Worm (Caenorhabditis elegans) whole organism, young adult: Measurements from ENCODE around the gene Y48A6B.14.

Source experiments
- B0336.3 ChIP-seq: fragments of 200-800 bp; sonication (Bioruptor generic); IDR thresholded peaks from 2 replicates; pipeline ENCODE4 v1.3.6; 2022; ENCODE audit warnings: missing genetic modification characterization, missing compliant biosample characterization
- D2030.7 ChIP-seq: fragments of 200-800 bp; sonication (Bioruptor generic); IDR thresholded peaks from 2 replicates; pipeline ENCODE4 v1.3.6; 2022; ENCODE audit warnings: missing genetic modification reagents, missing genetic modification characterization, missing compliant biosample characterization
- F33H1.4 ChIP-seq: fragments of 200-800 bp; sonication (Bioruptor generic); IDR thresholded peaks from 2 replicates; pipeline ENCODE4 v1.3.6; 2022; ENCODE audit warnings: missing genetic modification reagents, missing genetic modification characterization, missing compliant biosample characterization
- F52B5.7 ChIP-seq: sonication (generic microtip); optimal IDR thresholded peaks from 2 replicates; lab custom pipeline; 2016; ENCODE audit warnings: mild to moderate bottlenecking, missing genetic modification characterization, missing compliant biosample characterization
- F55B11.4 ChIP-seq: sonication (generic microtip); optimal IDR thresholded peaks from 2 replicates; lab custom pipeline; 2016; ENCODE audit warnings: missing compliant biosample characterization, missing genetic modification characterization, borderline replicate concordance; ENCODE audit not compliant: insufficient read depth
- Y53F4B.3 ChIP-seq: fragments of 200-800 bp; sonication (Bioruptor generic); IDR thresholded peaks from 2 replicates; pipeline ENCODE4 v1.3.6; 2022; ENCODE audit warnings: missing genetic modification reagents, missing genetic modification characterization, missing compliant biosample characterization
- Y53G8AR.9 ChIP-seq: fragments of 200-800 bp; sonication (Bioruptor generic); conservative IDR thresholded peaks from 2 replicates; pipeline ENCODE4 v1.3.6; 2022; ENCODE audit warnings: missing genetic modification reagents, missing genetic modification characterization, missing compliant biosample characterization
- akir-1 ChIP-seq: fragments of 200-800 bp; sonication (Bioruptor generic); optimal IDR thresholded peaks from 2 replicates; lab custom pipeline; 2018; ENCODE audit warnings: mild to moderate bottlenecking, missing genetic modification characterization, moderate library complexity, missing compliant biosample characterization
- ama-1 ChIP-seq, 3 experiments: fragments of 150-350 bp in 1 of 3; sonication (generic microtip) in 2 of 3; optimal IDR thresholded peaks; 2 replicates each; lab custom pipeline; 2014 to 2018; ENCODE audit warnings: missing biosample characterization in 2 of 3, missing genetic modification characterization in 2 of 3, missing genetic modification reagents in 2 of 3
- attf-3 ChIP-seq: fragments of 200-800 bp; sonication (Bioruptor generic); conservative IDR thresholded peaks from 2 replicates; pipeline ENCODE4 v1.3.6; 2022; ENCODE audit warnings: missing genetic modification reagents, missing genetic modification characterization, missing compliant biosample characterization
- attf-6 ChIP-seq: fragments of 200-800 bp; sonication (Bioruptor generic); IDR thresholded peaks from 2 replicates; pipeline ENCODE4 v1.3.6; 2022; ENCODE audit warnings: missing genetic modification reagents, missing genetic modification characterization, missing compliant biosample characterization
- ccch-3 ChIP-seq: fragments of 200-800 bp; sonication (Bioruptor generic); optimal IDR thresholded peaks from 2 replicates; lab custom pipeline; 2018; ENCODE audit warnings: mild to moderate bottlenecking, missing genetic modification characterization, missing compliant biosample characterization
- ceh-27 ChIP-seq: fragments of 200-800 bp; sonication (Bioruptor generic); optimal IDR thresholded peaks from 2 replicates; lab custom pipeline; 2018; ENCODE audit warnings: mild to moderate bottlenecking, missing genetic modification characterization, moderate library complexity, missing compliant biosample characterization
- ceh-58 ChIP-seq: fragments of 200-800 bp; sonication (Bioruptor generic); IDR thresholded peaks from 2 replicates; pipeline ENCODE4 v1.3.6; 2022; ENCODE audit warnings: missing genetic modification characterization, missing compliant biosample characterization
- ceh-91 ChIP-seq: fragments of 200-800 bp; sonication (Bioruptor generic); IDR thresholded peaks from 2 replicates; pipeline ENCODE4 v1.3.6; 2022; ENCODE audit warnings: missing genetic modification reagents, missing genetic modification characterization, missing compliant biosample characterization
- dox-1 ChIP-seq: fragments of 200-800 bp; sonication (Bioruptor generic); IDR thresholded peaks from 2 replicates; pipeline ENCODE4 v1.3.6; 2022; ENCODE audit warnings: missing genetic modification reagents, missing genetic modification characterization, missing compliant biosample characterization
- dpff-1 ChIP-seq: sonication (generic microtip); optimal IDR thresholded peaks from 2 replicates; lab custom pipeline; 2017; ENCODE audit warnings: mild to moderate bottlenecking, missing genetic modification characterization, missing compliant biosample characterization
- egl-18 ChIP-seq: fragments of 200-800 bp; sonication (Bioruptor generic); IDR thresholded peaks from 2 replicates; pipeline ENCODE4 v1.3.6; 2022; ENCODE audit warnings: missing genetic modification reagents, missing genetic modification characterization, missing compliant biosample characterization
- ekl-4 ChIP-seq: fragments of 200-800 bp; sonication (Bioruptor generic); IDR thresholded peaks from 2 replicates; pipeline ENCODE4 v1.3.6; 2022; ENCODE audit warnings: missing genetic modification reagents, missing genetic modification characterization, missing compliant biosample characterization
- hlh-26 ChIP-seq: fragments of 200-800 bp; sonication (Bioruptor generic); conservative IDR thresholded peaks from 2 replicates; pipeline ENCODE4 v1.3.6; 2022; ENCODE audit warnings: missing genetic modification reagents, missing genetic modification characterization, missing compliant biosample characterization
- hmg-1.2 ChIP-seq: fragments of 200-800 bp; sonication (Bioruptor generic); IDR thresholded peaks from 2 replicates; pipeline ENCODE4 v1.3.6; 2022; ENCODE audit warnings: missing genetic modification reagents, missing genetic modification characterization, missing compliant biosample characterization
- hrde-1 ChIP-seq: sonication (generic microtip); optimal IDR thresholded peaks from 2 replicates; lab custom pipeline; 2016; ENCODE audit warnings: missing genetic modification characterization, mild to moderate bottlenecking, missing compliant biosample characterization, moderate library complexity, missing genotype, missing genetic modification reagents, borderline replicate concordance
- lin-26 ChIP-seq: fragments of 200-800 bp; sonication (Bioruptor generic); IDR thresholded peaks from 2 replicates; pipeline ENCODE4 v1.3.6; 2022; ENCODE audit warnings: missing genetic modification reagents, missing genetic modification characterization, missing compliant biosample characterization
- lin-35 ChIP-seq, 3 experiments: fragments of 150-350 bp in 2 of 3; sonication (generic microtip) in 1 of 3; optimal IDR thresholded peaks; 2 replicates each; lab custom pipeline; 2014 to 2018; ENCODE audit warnings: missing biosample characterization in 3 of 3, missing genetic modification characterization in 3 of 3, missing genetic modification reagents in 3 of 3
- lin-54 ChIP-seq: fragments of 200-800 bp; sonication (Bioruptor generic); optimal IDR thresholded peaks from 2 replicates; lab custom pipeline; 2018; ENCODE audit warnings: mild to moderate bottlenecking, missing genetic modification characterization, missing compliant biosample characterization
- lsy-27 ChIP-seq: sonication (generic microtip); optimal IDR thresholded peaks from 2 replicates; lab custom pipeline; 2017; ENCODE audit warnings: missing genetic modification characterization, mild to moderate bottlenecking, missing compliant biosample characterization, antibody characterized with exemption, missing genotype, borderline replicate concordance; ENCODE audit not compliant: insufficient read depth
- madf-6 ChIP-seq: fragments of 200-800 bp; sonication (Bioruptor generic); IDR thresholded peaks from 2 replicates; pipeline ENCODE4 v1.3.6; 2022; ENCODE audit warnings: missing genetic modification reagents, missing genetic modification characterization, missing compliant biosample characterization
- madf-8 ChIP-seq: fragments of 200-800 bp; sonication (Bioruptor generic); conservative IDR thresholded peaks from 2 replicates; pipeline ENCODE4 v1.3.6; 2022; ENCODE audit warnings: missing genetic modification reagents, missing genetic modification characterization, missing compliant biosample characterization
- mcd-1 ChIP-seq: fragments of 200-800 bp; sonication (Bioruptor generic); IDR thresholded peaks from 2 replicates; pipeline ENCODE4 v1.3.6; 2022; ENCODE audit warnings: missing genetic modification reagents, missing genetic modification characterization, missing compliant biosample characterization
- nfyb-1 ChIP-seq: fragments of 200-800 bp; sonication (Bioruptor generic); IDR thresholded peaks from 2 replicates; pipeline ENCODE4 v1.3.6; 2022; ENCODE audit warnings: missing genetic modification reagents, missing genetic modification characterization, missing compliant biosample characterization
- repo-1 ChIP-seq: sonication (generic microtip); optimal IDR thresholded peaks from 2 replicates; lab custom pipeline; 2017; ENCODE audit warnings: mild to moderate bottlenecking, missing genetic modification characterization, missing compliant biosample characterization
- snpc-1.3 ChIP-seq: sonication (generic microtip); optimal IDR thresholded peaks from 2 replicates; lab custom pipeline; 2017; ENCODE audit warnings: missing genetic modification characterization, mild to moderate bottlenecking, missing compliant biosample characterization, antibody characterized with exemption, moderate library complexity, missing genotype, missing genetic modification reagents; ENCODE audit not compliant: insufficient read depth
- sptf-2 ChIP-seq: fragments of 200-800 bp; sonication (Bioruptor generic); optimal IDR thresholded peaks from 2 replicates; lab custom pipeline; 2018; ENCODE audit warnings: mild to moderate bottlenecking, missing genetic modification characterization, missing compliant biosample characterization
- tbp1 ChIP-seq: fragments of 200-800 bp; sonication (Bioruptor generic); optimal IDR thresholded peaks from 2 replicates; lab custom pipeline; 2018; ENCODE audit warnings: mild to moderate bottlenecking, missing genetic modification characterization, missing compliant biosample characterization
- tlf-1 ChIP-seq: fragments of 200-800 bp; sonication (Bioruptor generic); optimal IDR thresholded peaks from 2 replicates; lab custom pipeline; 2018; ENCODE audit warnings: mild to moderate bottlenecking, missing genetic modification characterization, missing compliant biosample characterization

The Y48A6B.14 gene

ce11 chrIII:11008869-11009268, 22.5 kb upstream of the Y48A6B.14 start, which contains the start of gene exos-1:
Gene exos-1 (plus strand): TSS chrIII:11009043.
- TF ChIP-seq madf-6 (GFP tag; lab: Robert Waterston, UW) (peak; percentile 66), F33H1.4 (no peak), F52B5.7 (tag; lab: Kevin White, UChicago) (no peak), tbp1 (GFP tag; lab: Kevin White, UChicago) (no peak), repo-1 (tag; lab: Kevin White, UChicago) (no peak), snpc-1.3 (no peak), ceh-91 (GFP tag; lab: Robert Waterston, UW) (peak; percentile 23; the same call in 1 of the 2 replicates), attf-3 (peak; percentile 33; the same call in 1 of the 2 replicates), lin-26 (GFP tag; lab: Robert Waterston, UW) (peak; percentile 56; the same call in 1 of the 2 replicates), dpff-1 (tag; lab: Kevin White, UChicago) (no peak), Y53G8AR.9 (GFP tag; lab: Robert Waterston, UW) (peak; percentile 71; the same call in 1 of the 2 replicates), lin-54 (GFP tag; lab: Kevin White, UChicago) (peak; percentile 37), D2030.7 (GFP tag; lab: Robert Waterston, UW) (no peak), ekl-4 (peak; percentile 75), tlf-1 (peak; percentile 11), F55B11.4 (no peak), nfyb-1 (GFP tag; lab: Robert Waterston, UW) (0 out of 2 replicates have a peak, but pooled peaks have one; percentile 33), hrde-1 (tag; lab: Kevin White, UChicago) (no peak), akir-1 (GFP tag; lab: Kevin White, UChicago) (no peak), hlh-26 (GFP tag; lab: Robert Waterston, UW) (no peak), sptf-2 (GFP tag; lab: Kevin White, UChicago) (no peak), attf-6 (GFP tag; lab: Robert Waterston, UW) (peak; percentile 45), B0336.3 (GFP tag; lab: Robert Waterston, UW) (peak; percentile 81), hmg-1.2 (GFP tag; lab: Robert Waterston, UW) (0 out of 2 replicates have a peak, but pooled peaks have one; percentile 9), mcd-1 (GFP tag; lab: Robert Waterston, UW) (peak; percentile 50), lsy-27 (tag; lab: Kevin White, UChicago) (no peak), ccch-3 (GFP tag; lab: Kevin White, UChicago) (no peak)

ce11 chrIII:11010597-11010996, 20.8 kb upstream of the Y48A6B.14 start:
- TF ChIP-seq ama-1 (optimal IDR thresholded peaks at IDR 0.05; lab: Kevin White, UChicago): no peak
- no peak for TF ChIP-seq ama-1 (GFP tag; optimal IDR thresholded peaks at IDR 0.05; lab: Kevin White, UChicago)
- 0 out of 2 replicates have a peak, but pooled peaks have one; percentile 35 for TF ChIP-seq Y53G8AR.9 (GFP tag; lab: Robert Waterston, UW)
- TF ChIP-seq egl-18: no peak
- TF ChIP-seq repo-1 (tag; lab: Kevin White, UChicago): no peak
- TF ChIP-seq madf-8 (GFP tag; lab: Robert Waterston, UW): no peak
- TF ChIP-seq ceh-58: no peak
- 0 out of 2 replicates have a peak, but pooled peaks have one; percentile 6 for TF ChIP-seq F33H1.4
- TF ChIP-seq madf-6 (GFP tag; lab: Robert Waterston, UW): peak; percentile 47; the same call in 1 of the 2 replicates
- no peak for TF ChIP-seq Y53F4B.3 (GFP tag; lab: Robert Waterston, UW)
- TF ChIP-seq dox-1 (GFP tag; lab: Robert Waterston, UW): no peak
- TF ChIP-seq lin-35 (GFP tag; optimal IDR thresholded peaks at IDR 0.05; lab: Kevin White, UChicago): no peak
- peak; percentile 14 for TF ChIP-seq hrde-1 (tag; lab: Kevin White, UChicago)
- no peak for TF ChIP-seq ceh-27 (GFP tag; lab: Kevin White, UChicago)
- TF ChIP-seq, all 124 proteins: peak for 4
